Worm (Caenorhabditis elegans): ENCODE data around the gene F26D11.12.

Gene F26D11.12

DNA sequence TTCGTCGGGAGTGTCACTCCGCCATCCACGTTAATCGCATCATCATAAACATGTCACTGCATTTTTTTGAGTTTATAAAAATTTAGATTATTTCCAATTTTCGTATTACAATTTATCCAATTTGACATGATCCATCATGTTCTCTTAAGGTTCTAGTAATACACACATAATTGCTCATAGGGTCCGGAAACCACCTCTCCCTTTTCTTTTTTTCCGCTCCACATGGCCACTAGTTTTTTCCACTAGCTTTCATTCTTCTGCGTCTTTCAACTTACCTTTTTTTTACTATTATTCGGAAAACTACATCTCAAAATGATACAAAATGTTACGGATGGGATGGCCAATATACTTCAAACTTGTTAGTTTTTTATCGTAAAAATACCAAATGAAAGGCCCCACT lies 30.7 kb upstream of the F26D11.12 start, which contains the start of gene Y97E10AL.1:
Gene Y97E10AL.1, plus strand, starts transcription at position 301 of the 400 bp plus-strand sequence.
- no peak for TF ChIP-seq dve-1 (tag; optimal IDR thresholded peaks at IDR 0.05; ENCODE audit: insufficient read depth)
- no peak for TF ChIP-seq aly-2 (tag; optimal IDR thresholded peaks at IDR 0.05)
- TF ChIP-seq nhr-77 (tag; optimal IDR thresholded peaks at IDR 0.05), result no peak
- TF ChIP-seq nhr-237 (tag; optimal IDR thresholded peaks at IDR 0.05), result no peak
- no peak for TF ChIP-seq aha-1 (tag)
- TF ChIP-seq vab-7 (GFP tag; IDR thresholded peaks at IDR 0.05), result no peak
- no peak for TF ChIP-seq unc-130 (GFP tag; optimal IDR thresholded peaks at IDR 0.05)
- TF ChIP-seq zag-1 (tag; optimal IDR thresholded peaks at IDR 0.05), result no peak
- TF ChIP-seq ceh-82 (tag; optimal IDR thresholded peaks at IDR 0.05), result no peak
- TF ChIP-seq saeg-2 (GFP tag; IDR thresholded peaks at IDR 0.05), result no peak
- TF ChIP-seq nhr-25 (tag; optimal IDR thresholded peaks at IDR 0.05; ENCODE audit: borderline replicate concordance, insufficient read depth), result no peak
- TF ChIP-seq mxl-3 (GFP tag; optimal IDR thresholded peaks at IDR 0.05), result no peak
- no peak for TF ChIP-seq fos-1 (tag; optimal IDR thresholded peaks at IDR 0.05)
- no peak for TF ChIP-seq skn-1 (tag; optimal IDR thresholded peaks at IDR 0.05)
- no peak for TF ChIP-seq ceh-32 (tag; optimal IDR thresholded peaks at IDR 0.05; ENCODE audit: poor library complexity)
- no peak for TF ChIP-seq lim-7 (GFP tag; IDR thresholded peaks at IDR 0.05)
- no peak for TF ChIP-seq dpl-1 (GFP tag; optimal IDR thresholded peaks at IDR 0.05)
- no peak for TF ChIP-seq cey-2 (tag; optimal IDR thresholded peaks at IDR 0.05; ENCODE audit: borderline replicate concordance, insufficient read depth)
- TF ChIP-seq F49E8.2 (tag; optimal IDR thresholded peaks at IDR 0.05; ENCODE audit: borderline replicate concordance), result no peak
- TF ChIP-seq ctbp-1 (GFP tag; IDR thresholded peaks at IDR 0.05), result no peak

DNA sequence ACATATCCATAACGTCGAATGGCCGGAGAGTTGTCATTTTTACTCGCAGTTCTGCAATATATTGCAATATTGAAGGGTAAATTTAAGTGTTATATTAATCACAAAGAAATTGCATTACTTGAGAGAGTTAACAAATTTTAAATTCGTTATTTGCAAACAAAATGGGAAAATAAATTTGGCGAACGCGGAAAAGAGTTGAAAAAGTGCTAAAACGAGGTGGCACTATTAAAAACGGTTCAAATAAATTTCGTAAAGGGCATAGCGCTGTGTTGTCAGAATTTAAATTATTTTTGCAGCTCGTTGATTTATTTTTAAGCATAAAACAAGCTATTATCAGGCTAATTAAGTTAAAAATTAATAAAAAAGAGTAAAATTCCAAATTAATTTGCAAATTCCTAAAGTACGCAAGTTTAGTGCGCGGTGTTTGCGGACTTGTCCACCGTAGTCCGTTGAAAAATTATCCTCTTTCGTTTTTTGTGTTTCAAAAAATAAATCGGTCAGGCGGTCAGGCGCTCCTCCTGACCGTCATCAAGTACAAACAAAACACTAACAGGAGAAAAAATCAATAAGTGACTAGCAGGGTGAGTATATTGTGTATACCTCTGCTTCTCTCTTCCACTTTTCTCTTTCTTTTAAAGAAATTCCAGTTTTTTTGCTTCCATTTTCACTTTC lies 28.4 kb upstream of the F26D11.12 start, which contains the start of the genes natb-1 and abhd-12:
Gene natb-1, minus strand, starts transcription at position 51 of the 672 bp plus-strand sequence.
Gene abhd-12, plus strand, starts transcription at position 499 of the 672 bp plus-strand sequence.
- TF ChIP-seq lin-29 (GFP tag; IDR thresholded peaks at IDR 0.05) (no peak), ztf-11 (tag; optimal IDR thresholded peaks at IDR 0.05) (no peak), zfp-2 (tag; optimal IDR thresholded peaks at IDR 0.05) (no peak), nhr-48 (tag; optimal IDR thresholded peaks at IDR 0.05) (no peak), nhr-42 (GFP tag; IDR thresholded peaks at IDR 0.05) (no peak), mdt-29 (GFP tag; IDR thresholded peaks at IDR 0.05) (no peak), hlh-11 (tag; optimal IDR thresholded peaks at IDR 0.05) (peak; percentile 45), pha-4 (GFP tag; IDR thresholded peaks at IDR 0.05) (no peak), pha-4 (tag; optimal IDR thresholded peaks at IDR 0.05) (peak; percentile 92), daf-12 (tag; optimal IDR thresholded peaks at IDR 0.05) (no peak), hlh-30 (tag; optimal IDR thresholded peaks at IDR 0.05; ENCODE audit: insufficient read depth) (peak; percentile 95), madf-5 (GFP tag; IDR thresholded peaks at IDR 0.05) (no peak), nhr-102 (tag; optimal IDR thresholded peaks at IDR 0.05) (no peak), ceh-82 (tag; optimal IDR thresholded peaks at IDR 0.05) (no peak), mes-2 (tag; optimal IDR thresholded peaks at IDR 0.05; ENCODE audit: poor library complexity, severe bottlenecking) (peak; percentile 46), sdz-12 (GFP tag; optimal IDR thresholded peaks at IDR 0.05) (no peak), nhr-77 (tag; optimal IDR thresholded peaks at IDR 0.05) (peak; percentile 50), attf-4 (tag; optimal IDR thresholded peaks at IDR 0.05) (no peak), vab-7 (GFP tag; IDR thresholded peaks at IDR 0.05) (no peak), dpl-1 (GFP tag; optimal IDR thresholded peaks at IDR 0.05) (peak; percentile 21), zip-11 (GFP tag; IDR thresholded peaks at IDR 0.05) (no peak), mxl-3 (GFP tag; optimal IDR thresholded peaks at IDR 0.05) (peak; percentile 11), arid-1 (GFP tag; conservative IDR thresholded peaks at IDR 0.05) (no peak), fkh-10 (GFP tag; optimal IDR thresholded peaks at IDR 0.05) (no peak), nhr-6 (tag; optimal IDR thresholded peaks at IDR 0.05) (no peak), ZK337.2 (GFP tag; IDR thresholded peaks at IDR 0.05) (no peak), ztf-7 (tag; optimal IDR thresholded peaks at IDR 0.05) (no peak), snpc-1.2 (GFP tag; IDR thresholded peaks at IDR 0.05) (no peak), aly-2 (tag; optimal IDR thresholded peaks at IDR 0.05) (no peak), ama-1 (optimal IDR thresholded peaks at IDR 0.05) (no peak), ceh-20 (GFP tag; IDR thresholded peaks at IDR 0.05) (no peak), daf-16 (GFP tag; optimal IDR thresholded peaks at IDR 0.05) (no peak), daf-16 (tag; optimal IDR thresholded peaks at IDR 0.05) (peak; percentile 56), tag-97 (GFP tag; IDR thresholded peaks at IDR 0.05) (no peak), F37D6.2 (tag; optimal IDR thresholded peaks at IDR 0.05) (no peak), F44E2.7 (GFP tag; IDR thresholded peaks at IDR 0.05) (no peak)

All from whole organism, L4 larva.